Worm (Caenorhabditis elegans): ENCODE results near the gene sre-33.
A peak's percentile ranks its signal among the peaks of the same experiment; 100 is the strongest.

The sre-33 gene

ce11 chrII:12456633-12457032 is 3.5 kb downstream of the sre-33 start, which contains the start of gene sre-32:
TSS of gene sre-32 (minus strand) at chrII:12456733.
- TF ChIP-seq ceh-16 (tag; optimal IDR thresholded peaks at IDR 0.05) (no peak), ZK546.5 (tag; optimal IDR thresholded peaks at IDR 0.05) (no peak), fos-1 (tag; optimal IDR thresholded peaks at IDR 0.05) (no peak), egl-27 (tag; optimal IDR thresholded peaks at IDR 0.05) (no peak), ztf-4 (tag; optimal IDR thresholded peaks at IDR 0.05) (no peak), unc-39 (tag; optimal IDR thresholded peaks at IDR 0.05) (no peak), ceh-82 (tag; optimal IDR thresholded peaks at IDR 0.05) (no peak), nhr-25 (tag; optimal IDR thresholded peaks at IDR 0.05) (no peak), nhr-21 (tag; optimal IDR thresholded peaks at IDR 0.05) (no peak), Y55F3AM.14 (GFP tag; optimal IDR thresholded peaks at IDR 0.05) (no peak), alr-1 (tag; optimal IDR thresholded peaks at IDR 0.05) (no peak), ztf-1 (GFP tag; conservative IDR thresholded peaks at IDR 0.05) (no peak), elt-3 (tag; optimal IDR thresholded peaks at IDR 0.05) (no peak), skn-1 (tag; optimal IDR thresholded peaks at IDR 0.05) (no peak), mab-5 (tag; optimal IDR thresholded peaks at IDR 0.05) (no peak), peb-1 (tag; optimal IDR thresholded peaks at IDR 0.05) (no peak), dmd-4 (tag; optimal IDR thresholded peaks at IDR 0.05) (no peak), snpc-4 (tag; optimal IDR thresholded peaks at IDR 0.05) (no peak), R02D3.7 (tag; optimal IDR thresholded peaks at IDR 0.05) (no peak), elt-1 (tag; optimal IDR thresholded peaks at IDR 0.05) (no peak)

- TF ChIP-seq alr-1 (tag; optimal IDR thresholded peaks at IDR 0.05): no peak
- no peak for TF ChIP-seq mbf-1 (tag; optimal IDR thresholded peaks at IDR 0.05)
- no peak for TF ChIP-seq blmp-1 (tag; optimal IDR thresholded peaks at IDR 0.05; ENCODE audit: insufficient read depth)
- TF ChIP-seq mab-5 (tag; optimal IDR thresholded peaks at IDR 0.05): no peak
- TF ChIP-seq gmeb-1 (tag; optimal IDR thresholded peaks at IDR 0.05): no peak
- TF ChIP-seq lin-13 (GFP tag; optimal IDR thresholded peaks at IDR 0.05): no peak
These were observed 4.2 kb downstream of the sre-33 start, which contains the start of gene sre-38 for ce11 chrII:12457275-12457674. TSS of gene sre-38 (plus strand) at chrII:12457575.

ce11 chrII:12459422-12459821 is 6.3 kb downstream of the sre-33 start, which contains the start of gene tag-281:
TSS of gene tag-281 (plus strand) at chrII:12459761.
- TF ChIP-seq nhr-25 (tag; optimal IDR thresholded peaks at IDR 0.05) (peak; percentile 81), mdl-1 (tag; optimal IDR thresholded peaks at IDR 0.05) (peak in 1 of 2 experiments; percentile 14), egl-27 (tag; optimal IDR thresholded peaks at IDR 0.05) (peak; percentile 71), fos-1 (tag; optimal IDR thresholded peaks at IDR 0.05) (no peak), sem-4 (tag; optimal IDR thresholded peaks at IDR 0.05) (peak; percentile 58), C34F6.9 (tag; optimal IDR thresholded peaks at IDR 0.05) (peak; percentile 85), R02D3.7 (tag; optimal IDR thresholded peaks at IDR 0.05) (peak; percentile 49), peb-1 (tag; optimal IDR thresholded peaks at IDR 0.05) (no peak), sma-9 (GFP tag; optimal IDR thresholded peaks at IDR 0.05) (peak; percentile 86), sma-9 (tag; optimal IDR thresholded peaks at IDR 0.05) (no peak), lin-39 (tag; optimal IDR thresholded peaks at IDR 0.05) (no peak), alr-1 (tag; optimal IDR thresholded peaks at IDR 0.05) (no peak), sma-3 (GFP tag; optimal IDR thresholded peaks at IDR 0.05) (peak; percentile 82), zag-1 (tag; optimal IDR thresholded peaks at IDR 0.05) (peak; percentile 7), F13H6.1 (tag; optimal IDR thresholded peaks at IDR 0.05) (peak; percentile 74), ztf-11 (tag; optimal IDR thresholded peaks at IDR 0.05) (no peak), nhr-11 (tag; optimal IDR thresholded peaks at IDR 0.05) (no peak), aly-2 (tag; optimal IDR thresholded peaks at IDR 0.05) (no peak), nhr-6 (tag; optimal IDR thresholded peaks at IDR 0.05) (peak; percentile 13), ceh-82 (tag; optimal IDR thresholded peaks at IDR 0.05) (no peak), lsy-2 (tag; optimal IDR thresholded peaks at IDR 0.05) (peak; percentile 86 to 92), ceh-16 (tag; optimal IDR thresholded peaks at IDR 0.05) (no peak), elt-1 (tag; optimal IDR thresholded peaks at IDR 0.05) (no peak), lin-11 (tag; optimal IDR thresholded peaks at IDR 0.05) (peak; percentile 66), dmd-4 (tag; optimal IDR thresholded peaks at IDR 0.05) (no peak), nhr-77 (tag; optimal IDR thresholded peaks at IDR 0.05) (no peak), Y55F3AM.14 (GFP tag; optimal IDR thresholded peaks at IDR 0.05) (no peak), unc-55 (GFP tag; optimal IDR thresholded peaks at IDR 0.05) (peak; percentile 93), gmeb-1 (tag; optimal IDR thresholded peaks at IDR 0.05) (peak; percentile 99), crh-2 (tag; optimal IDR thresholded peaks at IDR 0.05) (peak; percentile 82), nhr-12 (tag; optimal IDR thresholded peaks at IDR 0.05) (no peak), unc-62 (GFP tag; optimal IDR thresholded peaks at IDR 0.05) (no peak), ZK546.5 (tag; optimal IDR thresholded peaks at IDR 0.05) (peak; percentile 47), nhr-23 (tag; optimal IDR thresholded peaks at IDR 0.05) (no peak), ztf-4 (tag; optimal IDR thresholded peaks at IDR 0.05) (peak; percentile 36), nhr-237 (tag; optimal IDR thresholded peaks at IDR 0.05) (peak; percentile 49), skn-1 (tag; optimal IDR thresholded peaks at IDR 0.05) (no peak), snpc-4 (tag; optimal IDR thresholded peaks at IDR 0.05) (peak; percentile 85), ztf-1 (GFP tag; conservative IDR thresholded peaks at IDR 0.05) (no peak), mab-5 (tag; optimal IDR thresholded peaks at IDR 0.05) (peak; percentile 68), ama-1 (optimal IDR thresholded peaks at IDR 0.05) (no peak), nhr-21 (tag; optimal IDR thresholded peaks at IDR 0.05) (peak; percentile 72), blmp-1 (tag; optimal IDR thresholded peaks at IDR 0.05; ENCODE audit: insufficient read depth) (no peak), elt-3 (tag; optimal IDR thresholded peaks at IDR 0.05) (no peak), mbf-1 (tag; optimal IDR thresholded peaks at IDR 0.05) (no peak), nhr-129 (tag; optimal IDR thresholded peaks at IDR 0.05) (peak; percentile 40)

Data from whole organism, L2 larva.